Fruit fly (Drosophila melanogaster) whole organism, embryonic: ENCODE results near the gene tj.

Experiments used
- BEAF-32 ChIP-seq: fragments of 200-800 bp; sonication (Bioruptor generic); optimal IDR thresholded peaks from 3 replicates; lab custom pipeline; 2017; ENCODE audit warnings: missing biosample characterization, missing genetic modification characterization, mild to moderate bottlenecking, moderate library complexity, missing genetic modification reagents
- C15 ChIP-seq: fragments of 200-800 bp; sonication (Bioruptor generic); IDR thresholded peaks from 3 replicates; pipeline ENCODE4 v1.3.6; 2022; ENCODE audit warnings: missing biosample characterization, missing genetic modification characterization
- CG10147 ChIP-seq: fragments of 200-800 bp; sonication (Bioruptor generic); optimal IDR thresholded peaks from 2 replicates; lab custom pipeline; 2019; ENCODE audit warnings: missing biosample characterization, mild to moderate bottlenecking, missing genetic modification characterization, moderate library complexity
- CG10565 ChIP-seq: fragments of 200-800 bp; sonication (Bioruptor generic); optimal IDR thresholded peaks from 3 replicates; lab custom pipeline; 2016; ENCODE audit warnings: missing biosample characterization, mild to moderate bottlenecking, missing genetic modification characterization
- CG10654 ChIP-seq: fragments of 200-800 bp; sonication (Bioruptor generic); optimal IDR thresholded peaks from 2 replicates; lab custom pipeline; 2016; ENCODE audit warnings: missing biosample characterization, missing genetic modification characterization
- CG11093 ChIP-seq: fragments of 200-800 bp; sonication (Bioruptor generic); IDR thresholded peaks from 3 replicates; pipeline ENCODE4 v1.3.6; 2022; ENCODE audit warnings: missing biosample characterization, missing genetic modification characterization
- CG11695 ChIP-seq: fragments of 200-800 bp; sonication (Bioruptor generic); IDR thresholded peaks from 3 replicates; pipeline ENCODE4 v1.3.6; 2022; ENCODE audit warnings: missing biosample characterization, missing genetic modification characterization
- CG13123 ChIP-seq: fragments of 200-800 bp; sonication (Bioruptor generic); optimal IDR thresholded peaks from 2 replicates; lab custom pipeline; 2016; ENCODE audit warnings: missing biosample characterization, missing genetic modification characterization
- CG13296 ChIP-seq: fragments of 200-800 bp; sonication (Bioruptor generic); optimal IDR thresholded peaks from 3 replicates; lab custom pipeline; 2018; ENCODE audit warnings: missing biosample characterization, mild to moderate bottlenecking, missing genetic modification characterization
- CG13624 ChIP-seq: fragments of 200-800 bp; sonication (Bioruptor generic); optimal IDR thresholded peaks from 2 replicates; lab custom pipeline; 2016; ENCODE audit warnings: missing biosample characterization, missing genetic modification characterization
- CG14050 ChIP-seq: fragments of 200-800 bp; sonication (Bioruptor generic); IDR thresholded peaks from 3 replicates; pipeline ENCODE4 v1.3.6; 2022; ENCODE audit warnings: missing biosample characterization, missing genetic modification characterization
- CG15073 ChIP-seq: fragments of 200-800 bp; sonication (Bioruptor generic); optimal IDR thresholded peaks from 2 replicates; lab custom pipeline; 2016; ENCODE audit warnings: missing biosample characterization, missing genetic modification characterization
- CG15479 ChIP-seq: fragments of 200-800 bp; sonication (Bioruptor generic); optimal IDR thresholded peaks from 3 replicates; lab custom pipeline; 2019; ENCODE audit warnings: missing biosample characterization, mild to moderate bottlenecking, missing genetic modification characterization, moderate library complexity
- CG15601 ChIP-seq: fragments of 200-800 bp; sonication (Bioruptor generic); optimal IDR thresholded peaks from 3 replicates; lab custom pipeline; 2019; ENCODE audit warnings: missing biosample characterization, mild to moderate bottlenecking, missing genetic modification characterization, moderate library complexity
- CG1602 ChIP-seq: fragments of 200-800 bp; sonication (Bioruptor generic); optimal IDR thresholded peaks from 3 replicates; lab custom pipeline; 2016; ENCODE audit warnings: missing biosample characterization, missing genetic modification characterization
- CG2712 ChIP-seq: fragments of 200-800 bp; optimal IDR thresholded peaks from 3 replicates; lab custom pipeline; 2019; ENCODE audit warnings: missing biosample characterization, mild to moderate bottlenecking, missing genetic modification characterization, moderate library complexity
- CG3995 ChIP-seq: fragments of 200-800 bp; sonication (Bioruptor generic); optimal IDR thresholded peaks from 3 replicates; lab custom pipeline; 2016; ENCODE audit warnings: missing biosample characterization, missing genetic modification characterization
- CG4404 ChIP-seq: fragments of 200-800 bp; sonication (Bioruptor generic); IDR thresholded peaks from 2 replicates; pipeline ENCODE4 v1.3.6; 2022; ENCODE audit warnings: missing biosample characterization, missing genetic modification characterization
- CG4617 ChIP-seq: fragments of 200-800 bp; sonication (Bioruptor generic); optimal IDR thresholded peaks from 3 replicates; lab custom pipeline; 2016; ENCODE audit warnings: missing biosample characterization, missing genetic modification characterization, borderline replicate concordance
- CG6254 ChIP-seq: fragments of 200-800 bp; sonication (Bioruptor generic); optimal IDR thresholded peaks from 3 replicates; lab custom pipeline; 2017; ENCODE audit warnings: mild to moderate bottlenecking, missing biosample characterization, missing genetic modification reagents, missing genetic modification characterization
- CG6683 ChIP-seq: fragments of 200-800 bp; sonication (Bioruptor generic); optimal IDR thresholded peaks from 2 replicates; lab custom pipeline; 2017; ENCODE audit warnings: missing biosample characterization, mild to moderate bottlenecking, missing genetic modification characterization, missing genetic modification reagents
- CG9727 ChIP-seq: fragments of 200-800 bp; sonication (Bioruptor generic); optimal IDR thresholded peaks from 3 replicates; lab custom pipeline; 2017; ENCODE audit warnings: missing biosample characterization, mild to moderate bottlenecking, missing genetic modification characterization
- D ChIP-seq, 2 experiments: fragments of 200-800 bp in 1 of 2; fragments of >200 bp in 1 of 2; sonication (Bioruptor generic) in 1 of 2; optimal IDR thresholded peaks; 2 replicates in 1 of 2; 3 replicates in 1 of 2; lab custom pipeline; 2017; ENCODE audit warnings: mild to moderate bottlenecking in 1 of 2, missing biosample characterization in 1 of 2, missing genetic modification characterization in 1 of 2, missing genetic modification reagents in 1 of 2
- Dek ChIP-seq: fragments of 200-800 bp; sonication (Bioruptor generic); optimal IDR thresholded peaks from 3 replicates; lab custom pipeline; 2019; ENCODE audit warnings: missing biosample characterization, mild to moderate bottlenecking, missing genetic modification characterization, moderate library complexity
- Dref ChIP-seq: fragments of 200-800 bp; sonication (Bioruptor generic); IDR thresholded peaks from 2 replicates; pipeline ENCODE4 v1.3.6; 2022; ENCODE audit warnings: missing biosample characterization, missing genetic modification characterization
- Hey ChIP-seq: fragments of 200-800 bp; sonication (Bioruptor generic); optimal IDR thresholded peaks from 3 replicates; lab custom pipeline; 2018; ENCODE audit warnings: missing biosample characterization, mild to moderate bottlenecking, missing genetic modification characterization
- HmgD ChIP-seq: fragments of 200-800 bp; sonication (Bioruptor generic); optimal IDR thresholded peaks from 3 replicates; lab custom pipeline; 2016; ENCODE audit warnings: missing biosample characterization, missing genetic modification characterization
- Hr78 ChIP-seq, 2 experiments: fragments of 200-800 bp in 1 of 2; fragments of >200 bp in 1 of 2; sonication (Bioruptor generic) in 1 of 2; optimal IDR thresholded peaks; 2 replicates each; lab custom pipeline; 2017 to 2019; ENCODE audit warnings: missing biosample characterization in 2 of 2, missing genetic modification characterization in 2 of 2, mild to moderate bottlenecking in 1 of 2, moderate library complexity in 1 of 2
- Lhr ChIP-seq: fragments of 200-800 bp; sonication (Bioruptor generic); optimal IDR thresholded peaks from 3 replicates; lab custom pipeline; 2017; ENCODE audit warnings: mild to moderate bottlenecking, missing biosample characterization, missing genetic modification reagents, missing genetic modification characterization
- Med ChIP-seq: fragments of 200-800 bp; sonication (Bioruptor generic); peaks from one replicate; lab custom pipeline; 2016; ENCODE audit warnings: missing biosample characterization, missing genetic modification characterization, mild to moderate bottlenecking, inconsistent platforms, moderate library complexity
- Scr ChIP-seq: fragments of 200-800 bp; sonication (Bioruptor generic); IDR thresholded peaks from 2 replicates; pipeline ENCODE4 v1.3.6; 2022; ENCODE audit warnings: missing biosample characterization, missing genetic modification characterization; ENCODE audit not compliant: partially characterized antibody
- Ssrp ChIP-seq: fragments of 200-800 bp; sonication (Bioruptor generic); optimal IDR thresholded peaks from 2 replicates; lab custom pipeline; 2018; ENCODE audit warnings: missing biosample characterization, mild to moderate bottlenecking, missing genetic modification characterization, moderate library complexity
- ato ChIP-seq: fragments of 200-800 bp; sonication (Bioruptor generic); IDR thresholded peaks from 2 replicates; pipeline ENCODE4 v1.3.6; 2022; ENCODE audit warnings: missing biosample characterization, missing genetic modification characterization; ENCODE audit not compliant: partially characterized antibody
- az2 ChIP-seq: fragments of 200-800 bp; sonication (Bioruptor generic); optimal IDR thresholded peaks from 3 replicates; lab custom pipeline; 2016; ENCODE audit warnings: missing biosample characterization, missing genetic modification characterization
- fd96Cb ChIP-seq: fragments of 200-800 bp; sonication (Bioruptor generic); optimal IDR thresholded peaks from 2 replicates; lab custom pipeline; 2018; ENCODE audit warnings: missing biosample characterization, mild to moderate bottlenecking, missing genetic modification characterization, moderate library complexity
- grau ChIP-seq: fragments of 200-800 bp; optimal IDR thresholded peaks from 3 replicates; lab custom pipeline; 2019; ENCODE audit warnings: missing biosample characterization, mild to moderate bottlenecking, missing genetic modification characterization, moderate library complexity
- inv ChIP-seq: fragments of 200-800 bp; sonication (Bioruptor generic); IDR thresholded peaks from 2 replicates; pipeline ENCODE4 v1.3.6; 2022; ENCODE audit warnings: missing biosample characterization, missing genetic modification characterization; ENCODE audit not compliant: partially characterized antibody
- phol ChIP-seq: fragments of 200-800 bp; sonication (Bioruptor generic); optimal IDR thresholded peaks from 3 replicates; lab custom pipeline; 2018; ENCODE audit warnings: missing biosample characterization, mild to moderate bottlenecking, missing genetic modification characterization, moderate library complexity
- prd ChIP-seq, 3 experiments: fragments of >200 bp in 2 of 3; fragments of 200-800 bp in 1 of 3; sonication (Bioruptor generic) in 1 of 3; optimal IDR thresholded peaks in 2 of 3; IDR thresholded peaks in 1 of 3; 2 replicates in 2 of 3; 3 replicates in 1 of 3; pipeline versions ENCODE4 v1.3.6 to Lab custom; 2017 to 2022; ENCODE audit warnings: missing biosample characterization in 1 of 3, missing genetic modification characterization in 1 of 3
- sens-2 ChIP-seq: fragments of 200-800 bp; sonication (Bioruptor generic); IDR thresholded peaks from 2 replicates; pipeline ENCODE4 v1.3.6; 2022; ENCODE audit warnings: missing biosample characterization, missing genetic modification characterization
- sr ChIP-seq: fragments of 200-800 bp; sonication (Bioruptor generic); IDR thresholded peaks from 3 replicates; pipeline ENCODE4 v1.3.6; 2022; ENCODE audit warnings: missing biosample characterization, missing genetic modification characterization
- ttk ChIP-seq: fragments of 200-800 bp; sonication (Bioruptor generic); IDR thresholded peaks from 2 replicates; pipeline ENCODE4 v2.1.2; 2022; ENCODE audit warnings: missing biosample characterization, missing genetic modification characterization
- zen2 ChIP-seq: fragments of 200-800 bp; sonication (Bioruptor generic); IDR thresholded peaks from 3 replicates; pipeline ENCODE4 v1.3.6; 2022; ENCODE audit warnings: missing biosample characterization, missing genetic modification characterization; ENCODE audit not compliant: partially characterized antibody
- zfh2 ChIP-seq: fragments of 200-800 bp; sonication (Bioruptor generic); optimal IDR thresholded peaks from 2 replicates; lab custom pipeline; 2016; ENCODE audit warnings: missing biosample characterization, missing genetic modification characterization

The tj gene

DNA sequence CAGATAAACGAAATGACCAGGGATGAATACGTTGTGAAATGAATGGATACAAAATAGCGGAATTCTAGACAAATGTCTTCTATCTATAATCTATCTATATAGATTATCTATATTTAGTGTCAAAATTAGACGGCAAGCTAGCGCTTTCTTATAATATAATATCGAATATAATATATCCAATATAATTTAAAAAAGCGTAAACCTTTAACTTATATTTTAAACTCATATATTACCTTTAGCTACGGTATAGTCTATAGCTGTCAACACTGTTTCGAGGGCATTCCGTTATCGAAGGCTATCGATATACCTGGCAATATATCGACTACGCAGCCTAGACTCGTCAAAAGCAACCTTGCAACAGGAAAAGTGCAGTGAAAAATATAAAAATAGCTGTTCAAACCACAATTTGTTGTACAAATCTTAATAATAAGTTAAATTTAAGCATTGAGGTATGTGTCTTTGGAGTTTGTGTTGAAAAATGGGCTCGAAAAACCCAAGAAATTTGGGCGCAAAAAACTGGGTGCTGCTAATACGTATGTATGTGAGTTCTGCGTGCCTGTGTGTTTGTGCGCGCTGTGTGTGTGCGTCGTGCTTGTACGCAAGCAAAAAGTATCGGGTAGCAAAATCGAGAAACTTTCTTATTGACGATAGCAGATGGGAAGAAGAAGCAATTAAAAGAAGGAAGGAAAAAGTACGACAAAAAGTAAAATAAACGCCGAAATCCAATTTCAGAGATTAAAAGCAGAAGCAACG is 29.0 kb downstream of the tj start, which contains the start of the genes swm and Ctu2 (continued):
- peak; percentile 59 for TF ChIP-seq CG1602 (GFP tag; lab: Kevin White, UChicago)
- peak; percentile 59; the same call in 2 of the 3 replicates for TF ChIP-seq zen2
- TF ChIP-seq ttk: no peak
- TF ChIP-seq Ssrp (tag; lab: Kevin White, UChicago): peak; percentile 70
- no peak for TF ChIP-seq Hey (tag; lab: Kevin White, UChicago)
- peak; percentile 81 for TF ChIP-seq CG2712
- TF ChIP-seq grau (tag; lab: Kevin White, UChicago): peak; percentile 83
- peak; percentile 7 for TF ChIP-seq zfh2 (GFP tag; lab: Kevin White, UChicago)
- TF ChIP-seq CG4617 (GFP tag; lab: Kevin White, UChicago): peak; percentile 45
- peak; percentile 14 for TF ChIP-seq CG10654 (GFP tag; lab: Kevin White, UChicago)
- peak; percentile 64 for TF ChIP-seq CG15601 (tag; lab: Kevin White, UChicago)
- TF ChIP-seq ato: no peak
- TF ChIP-seq CG15073: no peak
- TF ChIP-seq CG11093 (GFP tag; lab: Robert Waterston, UW): 0 out of 3 replicates have a peak, but pooled peaks have one; percentile 32
- no peak for TF ChIP-seq CG13123 (GFP tag; lab: Kevin White, UChicago)
- TF ChIP-seq D (optimal IDR thresholded peaks at IDR 0.05; lab: Kevin White, UChicago): no peak
- TF ChIP-seq D (GFP tag; optimal IDR thresholded peaks at IDR 0.05; lab: Kevin White, UChicago): peak; percentile 40
- TF ChIP-seq C15: 0 out of 3 replicates have a peak, but pooled peaks have one; percentile 7
- no peak for TF ChIP-seq CG10565 (GFP tag; lab: Kevin White, UChicago)
- no peak for TF ChIP-seq Hr78 (GFP tag; optimal IDR thresholded peaks at IDR 0.05; lab: Kevin White, UChicago)
- no peak for TF ChIP-seq sr
- peak; percentile 81 for TF ChIP-seq Dref (GFP tag; lab: Robert Waterston, UW)
- TF ChIP-seq CG4404 (GFP tag; lab: Robert Waterston, UW): peak; percentile 56
- peak; percentile 24 for TF ChIP-seq HmgD (GFP tag; lab: Kevin White, UChicago)
- peak; percentile 68 for TF ChIP-seq Med (GFP tag; lab: Kevin White, UChicago)
- peak; percentile 12 for TF ChIP-seq CG6683 (GFP tag; lab: Kevin White, UChicago)
- no peak for TF ChIP-seq prd (optimal IDR thresholded peaks at IDR 0.05; lab: Kevin White, UChicago)
- TF ChIP-seq prd (GFP tag; IDR thresholded peaks at IDR 0.05; lab: Robert Waterston, UW): peak; percentile 63; the same call in 2 of the 3 replicates
- peak; percentile 3 for TF ChIP-seq CG3995 (GFP tag; lab: Kevin White, UChicago)
- TF ChIP-seq Dek (tag; lab: Kevin White, UChicago): peak; percentile 68
- TF ChIP-seq CG13296 (GFP tag; lab: Kevin White, UChicago): peak; percentile 68
- peak; percentile 48 for TF ChIP-seq az2 (GFP tag; lab: Kevin White, UChicago)
- TF ChIP-seq CG15479 (GFP tag; lab: Kevin White, UChicago): peak; percentile 30
- TF ChIP-seq CG13624 (GFP tag; lab: Kevin White, UChicago): peak; percentile 17
- 0 out of 3 replicates have a peak, but pooled peaks have one; percentile 24 for TF ChIP-seq CG14050 (GFP tag; lab: Robert Waterston, UW)
- TF ChIP-seq inv (GFP tag; lab: Robert Waterston, UW): peak; percentile 62
- TF ChIP-seq CG11695 (GFP tag; lab: Robert Waterston, UW): peak; percentile 64; the same call in 2 of the 3 replicates
- no peak for TF ChIP-seq sens-2 (GFP tag; lab: Robert Waterston, UW)
- peak; percentile 71 for TF ChIP-seq CG9727 (GFP tag; lab: Kevin White, UChicago)
- peak; percentile 48 for TF ChIP-seq fd96Cb
- peak; percentile 51 for TF ChIP-seq CG10147 (GFP tag; lab: Kevin White, UChicago)
- no peak for TF ChIP-seq CG6254 (GFP tag; lab: Kevin White, UChicago)
- peak; percentile 83 for TF ChIP-seq Scr (GFP tag; lab: Robert Waterston, UW)
- peak; percentile 81 for TF ChIP-seq BEAF-32 (GFP tag; lab: Kevin White, UChicago)
- peak; percentile 79 for TF ChIP-seq phol
- no peak for TF ChIP-seq Lhr (GFP tag; lab: Kevin White, UChicago)
